Worm (Caenorhabditis elegans) whole organism, early embryonic: ENCODE measurements around the gene ced-13.

Experiments
- ama-1 ChIP-seq: fragments of 150-350 bp; optimal IDR thresholded peaks from 2 replicates; lab custom pipeline; 2014
- tbx-37 ChIP-seq: fragments of 200-800 bp; sonication (Bioruptor generic); conservative IDR thresholded peaks from 2 replicates; pipeline ENCODE4 v1.3.6; 2022; ENCODE audit warnings: missing genetic modification reagents, missing genetic modification characterization, missing compliant biosample characterization

ce11 chrX:8284003-8284402, 15.5 kb downstream of the ced-13 start:
- TF ChIP-seq tbx-37 (no peak), ama-1 (lab: Kevin White, UChicago) (no peak)
